Fruit fly (Drosophila melanogaster) whole organism, embryonic: ENCODE data around the gene CG9550.
A peak's percentile ranks its signal among the peaks of the same experiment; 100 is the strongest.

Source experiments
- Atf6 ChIP-seq: fragments of 200-800 bp; sonication (Bioruptor generic); IDR thresholded peaks from 2 replicates; pipeline ENCODE4 v1.3.6; 2022; ENCODE audit warnings: missing biosample characterization, missing genetic modification characterization
- Bgb ChIP-seq: fragments of 200-800 bp; sonication (Bioruptor generic); IDR thresholded peaks from 2 replicates; pipeline ENCODE4 v1.3.6; 2022; ENCODE audit warnings: missing biosample characterization, missing genetic modification characterization; ENCODE audit not compliant: partially characterized antibody
- CG10274 ChIP-seq: fragments of 200-800 bp; sonication (Bioruptor generic); optimal IDR thresholded peaks from 3 replicates; lab custom pipeline; 2017; ENCODE audit warnings: missing biosample characterization, mild to moderate bottlenecking, missing genetic modification characterization
- CG10462 ChIP-seq: fragments of 200-800 bp; sonication (Bioruptor generic); optimal IDR thresholded peaks from 2 replicates; lab custom pipeline; 2016; ENCODE audit warnings: missing biosample characterization, missing genetic modification characterization
- CG10543 ChIP-seq: fragments of 200-800 bp; sonication (Bioruptor generic); optimal IDR thresholded peaks from 3 replicates; lab custom pipeline; 2017; ENCODE audit warnings: missing biosample characterization, mild to moderate bottlenecking, missing genetic modification characterization, moderate library complexity
- CG10654 ChIP-seq: fragments of 200-800 bp; sonication (Bioruptor generic); optimal IDR thresholded peaks from 2 replicates; lab custom pipeline; 2016; ENCODE audit warnings: missing biosample characterization, missing genetic modification characterization
- CG10959 ChIP-seq: fragments of 200-800 bp; sonication (Bioruptor generic); IDR thresholded peaks from 2 replicates; pipeline ENCODE4 v1.3.6; 2022; ENCODE audit warnings: missing biosample characterization, missing genetic modification characterization
- CG10979 ChIP-seq: fragments of 200-800 bp; sonication (Bioruptor generic); optimal IDR thresholded peaks from 2 replicates; lab custom pipeline; 2018; ENCODE audit warnings: missing biosample characterization, mild to moderate bottlenecking, missing genetic modification characterization, moderate library complexity
- CG11560 ChIP-seq: fragments of 200-800 bp; sonication (Bioruptor generic); IDR thresholded peaks from 3 replicates; pipeline ENCODE4 v1.3.6; 2022; ENCODE audit warnings: missing biosample characterization, missing genetic modification characterization
- CG15479 ChIP-seq: fragments of 200-800 bp; sonication (Bioruptor generic); optimal IDR thresholded peaks from 3 replicates; lab custom pipeline; 2019; ENCODE audit warnings: missing biosample characterization, mild to moderate bottlenecking, missing genetic modification characterization, moderate library complexity
- CG16779 ChIP-seq: fragments of 200-800 bp; sonication (Bioruptor generic); IDR thresholded peaks from 2 replicates; pipeline ENCODE4 v1.3.6; 2022; ENCODE audit warnings: missing biosample characterization, missing genetic modification characterization
- CG17186 ChIP-seq: fragments of 200-800 bp; sonication (Bioruptor generic); optimal IDR thresholded peaks from 3 replicates; lab custom pipeline; 2017; ENCODE audit warnings: missing biosample characterization, missing genetic modification reagents, missing genetic modification characterization
- CG3163 ChIP-seq: fragments of 200-800 bp; sonication (Bioruptor generic); optimal IDR thresholded peaks from 3 replicates; lab custom pipeline; 2016; ENCODE audit warnings: missing biosample characterization, missing genetic modification characterization
- CG5953 ChIP-seq: fragments of 200-800 bp; sonication (Bioruptor generic); IDR thresholded peaks from 2 replicates; pipeline ENCODE4 v1.3.6; 2022; ENCODE audit warnings: missing biosample characterization, missing genetic modification characterization
- CG6765 ChIP-seq: fragments of 200-800 bp; sonication (Bioruptor generic); optimal IDR thresholded peaks from 3 replicates; lab custom pipeline; 2017; ENCODE audit warnings: missing biosample characterization, mild to moderate bottlenecking, missing genetic modification characterization
- CG6791 ChIP-seq: fragments of 200-800 bp; sonication (Bioruptor generic); IDR thresholded peaks from 3 replicates; pipeline ENCODE4 v1.3.6; 2022; ENCODE audit warnings: missing biosample characterization, missing genetic modification characterization; ENCODE audit not compliant: partially characterized antibody
- CG6813 ChIP-seq: fragments of 200-800 bp; sonication (Bioruptor generic); optimal IDR thresholded peaks from 2 replicates; lab custom pipeline; 2017; ENCODE audit warnings: missing biosample characterization, missing genetic modification characterization, mild to moderate bottlenecking, moderate library complexity, missing genetic modification reagents
- CG7987 ChIP-seq: fragments of 200-800 bp; sonication (Bioruptor generic); optimal IDR thresholded peaks from 2 replicates; lab custom pipeline; 2018; ENCODE audit warnings: missing biosample characterization, mild to moderate bottlenecking, missing genetic modification characterization, moderate library complexity
- CG9437 ChIP-seq: fragments of 200-800 bp; sonication (Bioruptor generic); optimal IDR thresholded peaks from 2 replicates; lab custom pipeline; 2018; ENCODE audit warnings: missing biosample characterization, mild to moderate bottlenecking, missing genetic modification characterization
- CG9797 ChIP-seq: fragments of 200-800 bp; sonication (Bioruptor generic); optimal IDR thresholded peaks from 3 replicates; lab custom pipeline; 2018; ENCODE audit warnings: missing biosample characterization, mild to moderate bottlenecking, missing genetic modification characterization
- Eip74EF ChIP-seq, 2 experiments: fragments of 200-800 bp in 1 of 2; fragments of >200 bp in 1 of 2; sonication (Bioruptor generic) in 1 of 2; optimal IDR thresholded peaks; 2 replicates each; lab custom pipeline; 2017 to 2019; ENCODE audit warnings: missing biosample characterization in 2 of 2, missing genetic modification characterization in 2 of 2, mild to moderate bottlenecking in 1 of 2, moderate library complexity in 1 of 2
- Gsc ChIP-seq: fragments of 200-800 bp; sonication (Bioruptor generic); IDR thresholded peaks from 2 replicates; pipeline ENCODE4 v1.3.6; 2022; ENCODE audit warnings: missing biosample characterization, missing genetic modification characterization
- HmgD ChIP-seq: fragments of 200-800 bp; sonication (Bioruptor generic); optimal IDR thresholded peaks from 3 replicates; lab custom pipeline; 2016; ENCODE audit warnings: missing biosample characterization, missing genetic modification characterization
- Lhr ChIP-seq: fragments of 200-800 bp; sonication (Bioruptor generic); optimal IDR thresholded peaks from 3 replicates; lab custom pipeline; 2017; ENCODE audit warnings: mild to moderate bottlenecking, missing biosample characterization, missing genetic modification reagents, missing genetic modification characterization
- Nf-YC ChIP-seq: fragments of 200-800 bp; optimal IDR thresholded peaks from 3 replicates; lab custom pipeline; 2019; ENCODE audit warnings: missing biosample characterization, mild to moderate bottlenecking, missing genetic modification characterization, moderate library complexity
- Scr ChIP-seq: fragments of 200-800 bp; sonication (Bioruptor generic); IDR thresholded peaks from 2 replicates; pipeline ENCODE4 v1.3.6; 2022; ENCODE audit warnings: missing biosample characterization, missing genetic modification characterization; ENCODE audit not compliant: partially characterized antibody
- Side ChIP-seq: fragments of 200-800 bp; sonication (Bioruptor generic); optimal IDR thresholded peaks from 2 replicates; lab custom pipeline; 2016; ENCODE audit warnings: missing biosample characterization, missing genetic modification characterization
- Sry-β ChIP-seq: fragments of 200-800 bp; sonication (Bioruptor generic); optimal IDR thresholded peaks from 2 replicates; lab custom pipeline; 2018; ENCODE audit warnings: missing biosample characterization, mild to moderate bottlenecking, missing genetic modification characterization, moderate library complexity
- ab ChIP-seq: fragments of 200-800 bp; sonication (Bioruptor generic); optimal IDR thresholded peaks from 2 replicates; lab custom pipeline; 2016; ENCODE audit warnings: missing biosample characterization, missing genetic modification characterization
- al ChIP-seq: fragments of 200-800 bp; sonication (Bioruptor generic); IDR thresholded peaks from 2 replicates; pipeline ENCODE4 v1.3.6; 2022; ENCODE audit warnings: missing biosample characterization, missing genetic modification characterization
- az2 ChIP-seq: fragments of 200-800 bp; sonication (Bioruptor generic); optimal IDR thresholded peaks from 3 replicates; lab custom pipeline; 2016; ENCODE audit warnings: missing biosample characterization, missing genetic modification characterization
- bsh ChIP-seq, 2 experiments: fragments of 200-800 bp; sonication (Bioruptor generic); optimal IDR thresholded peaks; 2 replicates each; lab custom pipeline; 2017 to 2018; ENCODE audit warnings: mild to moderate bottlenecking in 2 of 2, missing biosample characterization in 2 of 2, missing genetic modification characterization in 2 of 2, moderate library complexity in 1 of 2
- corto ChIP-seq: fragments of 200-800 bp; sonication (Bioruptor generic); optimal IDR thresholded peaks from 2 replicates; lab custom pipeline; 2016; ENCODE audit warnings: missing biosample characterization, mild to moderate bottlenecking, missing genetic modification characterization, moderate library complexity
- crp ChIP-seq, 2 experiments: fragments of 200-800 bp; sonication (Bioruptor generic); optimal IDR thresholded peaks; 2 replicates in 1 of 2; 3 replicates in 1 of 2; lab custom pipeline; 2017; ENCODE audit warnings: missing biosample characterization in 2 of 2, missing genetic modification characterization in 2 of 2, mild to moderate bottlenecking in 1 of 2, moderate library complexity in 1 of 2
- dati ChIP-seq: fragments of 200-800 bp; sonication (Bioruptor generic); IDR thresholded peaks from 2 replicates; pipeline ENCODE4 v1.3.6; 2022; ENCODE audit warnings: missing biosample characterization, missing genetic modification characterization
- eyg ChIP-seq: fragments of 200-800 bp; sonication (Bioruptor generic); optimal IDR thresholded peaks from 3 replicates; lab custom pipeline; 2016; ENCODE audit warnings: missing biosample characterization, missing genetic modification characterization
- gfzf ChIP-seq: fragments of 200-800 bp; sonication (Bioruptor generic); optimal IDR thresholded peaks from 2 replicates; lab custom pipeline; 2016; ENCODE audit warnings: missing biosample characterization, mild to moderate bottlenecking, missing genetic modification characterization, moderate library complexity
- gro ChIP-seq: fragments of 200-800 bp; sonication (Bioruptor generic); optimal IDR thresholded peaks from 2 replicates; lab custom pipeline; 2016; ENCODE audit warnings: missing biosample characterization, missing genetic modification characterization
- gt ChIP-seq: fragments of 200-800 bp; sonication (Bioruptor generic); IDR thresholded peaks from 2 replicates; pipeline ENCODE4 v1.3.6; 2022; ENCODE audit warnings: missing biosample characterization, missing genetic modification characterization
- h ChIP-seq: fragments of >200 bp; optimal IDR thresholded peaks from 2 replicates; lab custom pipeline; 2017
- lbe ChIP-seq: fragments of 200-800 bp; sonication (Bioruptor generic); optimal IDR thresholded peaks from 2 replicates; lab custom pipeline; 2016; ENCODE audit warnings: missing biosample characterization, mild to moderate bottlenecking, missing genetic modification characterization
- odd ChIP-seq: fragments of 200-800 bp; sonication (Bioruptor generic); optimal IDR thresholded peaks from 2 replicates; lab custom pipeline; 2017; ENCODE audit warnings: missing biosample characterization, mild to moderate bottlenecking, missing genetic modification characterization
- onecut ChIP-seq: fragments of 200-800 bp; sonication (Bioruptor generic); IDR thresholded peaks from 2 replicates; pipeline ENCODE4 v1.3.6; 2022; ENCODE audit warnings: missing biosample characterization, missing genetic modification characterization
- pho ChIP-seq: fragments of 200-800 bp; sonication (Bioruptor generic); optimal IDR thresholded peaks from 2 replicates; lab custom pipeline; 2016; ENCODE audit warnings: missing biosample characterization, missing genetic modification characterization
- pita ChIP-seq: fragments of 200-800 bp; sonication (Bioruptor generic); optimal IDR thresholded peaks from 2 replicates; lab custom pipeline; 2017; ENCODE audit warnings: missing biosample characterization, mild to moderate bottlenecking, missing genetic modification characterization
- pzg ChIP-seq: fragments of 200-800 bp; sonication (Bioruptor generic); optimal IDR thresholded peaks from 3 replicates; lab custom pipeline; 2018; ENCODE audit warnings: missing biosample characterization, mild to moderate bottlenecking, missing genetic modification characterization, moderate library complexity
- so ChIP-seq: fragments of 200-800 bp; sonication (Bioruptor generic); IDR thresholded peaks from 3 replicates; pipeline ENCODE4 v1.3.6; 2022; ENCODE audit warnings: missing biosample characterization, missing genetic modification characterization
- sqz ChIP-seq: fragments of 200-800 bp; sonication (Bioruptor generic); optimal IDR thresholded peaks from 3 replicates; lab custom pipeline; 2018; ENCODE audit warnings: missing biosample characterization, mild to moderate bottlenecking, missing genetic modification characterization
- tll ChIP-seq, 2 experiments: fragments of 200-800 bp in 1 of 2; fragments of >200 bp in 1 of 2; sonication (Bioruptor generic) in 1 of 2; optimal IDR thresholded peaks; 2 replicates each; lab custom pipeline; 2017 to 2019; ENCODE audit warnings: missing biosample characterization in 2 of 2, missing genetic modification characterization in 2 of 2, mild to moderate bottlenecking in 1 of 2, moderate library complexity in 1 of 2
- vvl ChIP-seq: fragments of 200-800 bp; sonication (Bioruptor generic); IDR thresholded peaks from 2 replicates; pipeline ENCODE4 v1.3.6; 2022; ENCODE audit warnings: missing biosample characterization, missing genetic modification characterization
- z ChIP-seq: fragments of 200-800 bp; sonication (Bioruptor generic); IDR thresholded peaks from 3 replicates; pipeline ENCODE4 v1.3.6; 2022; ENCODE audit warnings: missing biosample characterization, missing genetic modification characterization

The CG9550 gene

DNA sequence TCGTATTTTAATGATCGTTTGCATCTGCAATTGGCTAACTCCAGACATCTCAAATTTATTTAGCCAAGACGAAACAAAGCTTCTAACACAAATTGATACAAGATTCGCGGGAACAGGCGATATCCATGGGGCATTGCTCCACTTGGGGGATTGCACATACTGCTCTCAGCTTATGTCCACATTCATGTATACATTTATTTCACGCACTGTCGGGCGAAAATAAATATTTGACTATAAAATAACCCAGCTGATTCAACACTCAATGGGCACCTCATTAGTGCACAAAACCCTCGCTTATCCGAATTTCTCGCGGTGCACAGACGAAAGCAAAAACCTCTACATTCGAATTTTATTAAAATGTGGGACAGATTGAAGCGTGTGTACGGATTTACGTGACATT, 35.4 kb upstream of the CG9550 start (continued):
- TF ChIP-seq gro (no peak), CG9437 (GFP tag; lab: Kevin White, UChicago) (no peak), CG10654 (peak; percentile 8), Scr (GFP tag; lab: Robert Waterston, UW) (no peak), CG6813 (peak; percentile 70), gt (GFP tag; lab: Robert Waterston, UW) (no peak), bsh (GFP tag; optimal IDR thresholded peaks at IDR 0.05; lab: Kevin White, UChicago) (peak in 1 of 2 experiments; percentile 42), CG6765 (peak; percentile 24), so (GFP tag; lab: Robert Waterston, UW) (no peak), CG10543 (GFP tag; lab: Kevin White, UChicago) (no peak), CG9797 (GFP tag; lab: Kevin White, UChicago) (no peak), CG16779 (GFP tag; lab: Robert Waterston, UW) (no peak), Bgb (GFP tag; lab: Robert Waterston, UW) (no peak), CG6791 (0 out of 3 replicates have a peak, but pooled peaks have one; percentile 32), pita (GFP tag; lab: Kevin White, UChicago) (no peak), Gsc (GFP tag; lab: Robert Waterston, UW) (no peak), CG10959 (GFP tag; lab: Robert Waterston, UW) (no peak), pho (GFP tag; lab: Kevin White, UChicago) (no peak), CG5953 (GFP tag; lab: Robert Waterston, UW) (peak; percentile 60; the same call in 1 of the 2 replicates), crp (GFP tag; optimal IDR thresholded peaks at IDR 0.05; lab: Kevin White, UChicago) (no peak), vvl (GFP tag; lab: Robert Waterston, UW) (peak; percentile 30), CG10274 (GFP tag; lab: Kevin White, UChicago) (peak; percentile 16), onecut (GFP tag; lab: Robert Waterston, UW) (0 out of 2 replicates have a peak, but pooled peaks have one; percentile 5), CG10462 (GFP tag; lab: Kevin White, UChicago) (no peak), Atf6 (GFP tag; lab: Robert Waterston, UW) (no peak), Eip74EF (GFP tag; optimal IDR thresholded peaks at IDR 0.05; lab: Kevin White, UChicago) (no peak), CG7987 (GFP tag; lab: Kevin White, UChicago) (peak; percentile 65), lbe (GFP tag; lab: Kevin White, UChicago) (peak; percentile 52), sqz (peak; percentile 15), CG15479 (GFP tag; lab: Kevin White, UChicago) (no peak), gfzf (GFP tag; lab: Kevin White, UChicago) (no peak), Sry-β (peak; percentile 18), CG10979 (tag; lab: Kevin White, UChicago) (no peak), ab (no peak), CG17186 (GFP tag; lab: Kevin White, UChicago) (no peak), CG3163 (no peak), odd (GFP tag; lab: Kevin White, UChicago) (peak; percentile 59), HmgD (GFP tag; lab: Kevin White, UChicago) (no peak), CG11560 (tag; lab: Robert Waterston, UW) (no peak), Side (GFP tag; lab: Kevin White, UChicago) (no peak), h (lab: Kevin White, UChicago) (no peak), tll (GFP tag; optimal IDR thresholded peaks at IDR 0.05; lab: Kevin White, UChicago) (no peak), dati (GFP tag; lab: Robert Waterston, UW) (no peak), pzg (GFP tag; lab: Kevin White, UChicago) (no peak), Lhr (GFP tag; lab: Kevin White, UChicago) (no peak), al (GFP tag; lab: Robert Waterston, UW) (no peak), Nf-YC (tag; lab: Kevin White, UChicago) (no peak), az2 (GFP tag; lab: Kevin White, UChicago) (no peak), z (GFP tag; lab: Robert Waterston, UW) (no peak), eyg (no peak), corto (GFP tag; lab: Kevin White, UChicago) (no peak)
